Worm (Caenorhabditis elegans): ENCODE results near the gene cyp-13A12.

Gene cyp-13A12

ce11 chrIII:13024281-13024680, at the start of gene cyp-13A12:
Gene cyp-13A12, plus strand, starts transcription at chrIII:13024547.
- no peak for TF ChIP-seq K12H6.12 (tag; optimal IDR thresholded peaks at IDR 0.05)
- TF ChIP-seq nhr-80 (tag; optimal IDR thresholded peaks at IDR 0.05), result peak; percentile 48

ce11 chrIII:12977559-12977958, 46.8 kb upstream of the cyp-13A12 start, which contains the start of gene ZK1010.2:
Gene ZK1010.2, minus strand, starts transcription at chrIII:12977862.
- TF ChIP-seq mes-4 (tag; optimal IDR thresholded peaks at IDR 0.05) (peak; percentile 11), nhr-27 (tag; optimal IDR thresholded peaks at IDR 0.05) (no peak), F33H1.4 (GFP tag; IDR thresholded peaks at IDR 0.05) (peak; percentile 38; the same call in 1 of the 2 replicates), athp-1 (tag; optimal IDR thresholded peaks at IDR 0.05) (peak; percentile 74), Y53G8AR.9 (GFP tag; conservative IDR thresholded peaks at IDR 0.05) (peak; percentile 80; the same call in 1 of the 2 replicates), F23B12.7 (tag; optimal IDR thresholded peaks at IDR 0.05; ENCODE audit: insufficient read depth) (no peak), zim-3 (tag; optimal IDR thresholded peaks at IDR 0.05) (no peak), lin-35 (GFP tag; optimal IDR thresholded peaks at IDR 0.05) (peak in 1 of 3 experiments; percentile 6), ztf-6 (GFP tag; IDR thresholded peaks at IDR 0.05) (no peak), D2030.7 (GFP tag; IDR thresholded peaks at IDR 0.05) (peak; percentile 41; the same call in 1 of the 2 replicates), mcd-1 (GFP tag; IDR thresholded peaks at IDR 0.05) (peak; percentile 71), B0336.3 (GFP tag; IDR thresholded peaks at IDR 0.05) (peak; percentile 92), tlf-1 (GFP tag; optimal IDR thresholded peaks at IDR 0.05) (peak; percentile 24), F49E8.2 (tag; optimal IDR thresholded peaks at IDR 0.05; ENCODE audit: insufficient read depth) (peak; percentile 76), cebp-2 (GFP tag; IDR thresholded peaks at IDR 0.05) (no peak), egrh-3 (GFP tag; IDR thresholded peaks at IDR 0.05) (no peak), efl-1 (GFP tag; optimal IDR thresholded peaks at IDR 0.05) (no peak), nhr-90 (tag; optimal IDR thresholded peaks at IDR 0.05) (no peak), C17E4.6 (GFP tag; IDR thresholded peaks at IDR 0.05) (peak; percentile 6; the same call in 1 of the 2 replicates), F37B4.10 (GFP tag; IDR thresholded peaks at IDR 0.05) (no peak), madf-10 (tag; optimal IDR thresholded peaks at IDR 0.05) (no peak), lin-26 (GFP tag; IDR thresholded peaks at IDR 0.05) (no peak), hmg-20 (GFP tag; IDR thresholded peaks at IDR 0.05) (no peak), xnd-1 (tag; optimal IDR thresholded peaks at IDR 0.05) (peak; percentile 40), nfya-1 (tag; optimal IDR thresholded peaks at IDR 0.05; ENCODE audit: borderline replicate concordance, insufficient read depth) (no peak), ztf-28 (GFP tag; IDR thresholded peaks at IDR 0.05) (no peak), lsl-1 (GFP tag; optimal IDR thresholded peaks at IDR 0.05) (peak; percentile 30), him-1 (tag; optimal IDR thresholded peaks at IDR 0.05) (no peak), nhr-80 (tag; optimal IDR thresholded peaks at IDR 0.05) (no peak), sea-2 (GFP tag; IDR thresholded peaks at IDR 0.05) (no peak), ceh-27 (GFP tag; optimal IDR thresholded peaks at IDR 0.05) (no peak), ztf-18 (tag; optimal IDR thresholded peaks at IDR 0.05) (no peak), repo-1 (tag; optimal IDR thresholded peaks at IDR 0.05) (no peak), hrde-1 (tag; optimal IDR thresholded peaks at IDR 0.05; ENCODE audit: borderline replicate concordance) (peak; percentile 40), atf-7 (tag; optimal IDR thresholded peaks at IDR 0.05) (no peak), ceh-91 (GFP tag; IDR thresholded peaks at IDR 0.05) (no peak), F39B2.1 (GFP tag; IDR thresholded peaks at IDR 0.05) (no peak), gei-17 (GFP tag; optimal IDR thresholded peaks at IDR 0.05) (no peak), rpc-1 (optimal IDR thresholded peaks at IDR 0.05) (no peak), rpc-1 (tag; optimal IDR thresholded peaks at IDR 0.05) (no peak), ceh-100 (GFP tag; IDR thresholded peaks at IDR 0.05) (peak; percentile 63; the same call in 1 of the 2 replicates), snpc-3.4 (tag; optimal IDR thresholded peaks at IDR 0.05) (no peak), ama-1 (optimal IDR thresholded peaks at IDR 0.05) (no peak), ama-1 (GFP tag; optimal IDR thresholded peaks at IDR 0.05) (no peak), snpc-1.1 (tag; optimal IDR thresholded peaks at IDR 0.05; ENCODE audit: insufficient read depth) (no peak), lir-1 (GFP tag; conservative IDR thresholded peaks at IDR 0.05) (no peak), dpff-1 (tag; optimal IDR thresholded peaks at IDR 0.05) (no peak)
